Worm (Caenorhabditis elegans) whole organism, L2 larva: ENCODE measurements around the gene F42C5.3.

Source experiments
- C34F6.9 ChIP-seq: fragments of 150-350 bp; optimal IDR thresholded peaks from 2 replicates; lab custom pipeline; 2014; ENCODE audit warnings: missing biosample characterization, missing genetic modification characterization
- Y55F3AM.14 ChIP-seq: fragments of 200-800 bp; sonication (Bioruptor generic); optimal IDR thresholded peaks from 2 replicates; lab custom pipeline; 2018; ENCODE audit warnings: mild to moderate bottlenecking, missing genetic modification characterization, missing compliant biosample characterization
- alr-1 ChIP-seq: fragments of 150-350 bp; optimal IDR thresholded peaks from 2 replicates; lab custom pipeline; 2014; ENCODE audit warnings: missing biosample characterization, missing genetic modification characterization
- aly-2 ChIP-seq: fragments of 150-350 bp; optimal IDR thresholded peaks from 2 replicates; lab custom pipeline; 2014; ENCODE audit warnings: missing biosample characterization, missing genetic modification characterization
- blmp-1 ChIP-seq: sonication (generic microtip); optimal IDR thresholded peaks from 2 replicates; lab custom pipeline; 2017; ENCODE audit warnings: missing genetic modification characterization, mild to moderate bottlenecking, missing compliant biosample characterization, antibody characterized with exemption, moderate library complexity; ENCODE audit not compliant: insufficient read depth
- ceh-16 ChIP-seq: fragments of 150-350 bp; optimal IDR thresholded peaks from 2 replicates; lab custom pipeline; 2014; ENCODE audit warnings: missing biosample characterization, missing genetic modification characterization
- crh-2 ChIP-seq: sonication (generic microtip); optimal IDR thresholded peaks from 2 replicates; lab custom pipeline; 2017; ENCODE audit warnings: missing biosample characterization, missing genetic modification characterization
- elt-1 ChIP-seq: fragments of 150-350 bp; optimal IDR thresholded peaks from 2 replicates; lab custom pipeline; 2014; ENCODE audit warnings: missing biosample characterization, missing genetic modification characterization
- elt-3 ChIP-seq: sonication (generic microtip); optimal IDR thresholded peaks from 2 replicates; lab custom pipeline; 2017; ENCODE audit warnings: missing biosample characterization, missing genetic modification characterization
- fos-1 ChIP-seq: fragments of 150-350 bp; optimal IDR thresholded peaks from 2 replicates; lab custom pipeline; 2014; ENCODE audit warnings: missing biosample characterization, missing genetic modification characterization
- gmeb-1 ChIP-seq: fragments of 150-350 bp; optimal IDR thresholded peaks from 2 replicates; lab custom pipeline; 2014; ENCODE audit warnings: missing biosample characterization, missing genetic modification characterization
- lin-11 ChIP-seq: fragments of 150-350 bp; sonication (generic microtip); optimal IDR thresholded peaks from 2 replicates; lab custom pipeline; 2014; ENCODE audit warnings: missing biosample characterization, missing genetic modification characterization, inconsistent platforms, mixed read lengths
- lin-13 ChIP-seq: fragments of 150-350 bp; optimal IDR thresholded peaks from 2 replicates; lab custom pipeline; 2014; ENCODE audit warnings: missing biosample characterization, missing genetic modification reagents, missing genetic modification characterization
- lin-39 ChIP-seq: fragments of 150-350 bp; optimal IDR thresholded peaks from 2 replicates; lab custom pipeline; 2014; ENCODE audit warnings: missing biosample characterization, missing genetic modification reagents, missing genetic modification characterization
- lsy-2 ChIP-seq, 2 experiments: fragments of 150-350 bp in 1 of 2; sonication (generic microtip) in 1 of 2; optimal IDR thresholded peaks; 2 replicates each; lab custom pipeline; 2014 to 2017; ENCODE audit warnings: missing biosample characterization in 2 of 2, missing genetic modification characterization in 2 of 2
- mab-5 ChIP-seq: fragments of 150-350 bp; optimal IDR thresholded peaks from 2 replicates; lab custom pipeline; 2014; ENCODE audit warnings: missing biosample characterization, missing genetic modification characterization
- mdl-1 ChIP-seq, 2 experiments: fragments of 150-350 bp in 1 of 2; sonication (generic microtip) in 1 of 2; optimal IDR thresholded peaks; 2 replicates each; lab custom pipeline; 2017; ENCODE audit warnings: missing biosample characterization in 2 of 2, missing genetic modification characterization in 2 of 2
- nhr-129 ChIP-seq: fragments of 150-350 bp; optimal IDR thresholded peaks from 2 replicates; lab custom pipeline; 2014; ENCODE audit warnings: missing biosample characterization, missing genetic modification characterization
- nhr-23 ChIP-seq: fragments of 150-350 bp; optimal IDR thresholded peaks from 2 replicates; lab custom pipeline; 2014; ENCODE audit warnings: missing biosample characterization, missing genetic modification reagents, missing genetic modification characterization
- nhr-237 ChIP-seq: fragments of 150-350 bp; optimal IDR thresholded peaks from 2 replicates; lab custom pipeline; 2014; ENCODE audit warnings: missing biosample characterization, missing genetic modification characterization
- nhr-25 ChIP-seq: fragments of 150-350 bp; sonication (generic microtip); optimal IDR thresholded peaks from 3 replicates; lab custom pipeline; 2014; ENCODE audit warnings: missing biosample characterization, missing genetic modification characterization
- nhr-77 ChIP-seq: fragments of 150-350 bp; optimal IDR thresholded peaks from 2 replicates; lab custom pipeline; 2014; ENCODE audit warnings: missing biosample characterization, missing genetic modification characterization
- peb-1 ChIP-seq: fragments of 150-350 bp; optimal IDR thresholded peaks from 2 replicates; lab custom pipeline; 2014; ENCODE audit warnings: missing biosample characterization, missing genetic modification characterization
- skn-1 ChIP-seq: sonication (generic microtip); optimal IDR thresholded peaks from 2 replicates; lab custom pipeline; 2017; ENCODE audit warnings: missing biosample characterization, missing genetic modification characterization
- sma-3 ChIP-seq: sonication (generic microtip); optimal IDR thresholded peaks from 2 replicates; lab custom pipeline; 2016; ENCODE audit warnings: missing genetic modification reagents, missing genetic modification characterization, missing compliant biosample characterization
- sma-9 ChIP-seq, 2 experiments: fragments of 150-350 bp in 1 of 2; sonication (generic microtip) in 1 of 2; optimal IDR thresholded peaks; 2 replicates each; lab custom pipeline; 2014 to 2016; ENCODE audit warnings: missing genetic modification characterization in 2 of 2, mild to moderate bottlenecking in 1 of 2, missing biosample characterization in 1 of 2, missing compliant biosample characterization in 1 of 2, missing genetic modification reagents in 1 of 2, moderate library complexity in 1 of 2
- snpc-4 ChIP-seq: fragments of 150-350 bp; optimal IDR thresholded peaks from 2 replicates; lab custom pipeline; 2014; ENCODE audit warnings: missing biosample characterization, missing genetic modification characterization
- unc-39 ChIP-seq: fragments of 150-350 bp; optimal IDR thresholded peaks from 2 replicates; lab custom pipeline; 2014; ENCODE audit warnings: missing biosample characterization, missing genetic modification characterization
- unc-62 ChIP-seq: fragments of 150-350 bp; optimal IDR thresholded peaks from 2 replicates; lab custom pipeline; 2014; ENCODE audit warnings: missing biosample characterization, missing genetic modification reagents, missing genetic modification characterization
- ztf-1 ChIP-seq: fragments of 200-800 bp; sonication (Bioruptor generic); conservative IDR thresholded peaks from 2 replicates; pipeline ENCODE4 v1.3.6; 2022; ENCODE audit warnings: missing genetic modification characterization, missing compliant biosample characterization
- ztf-11 ChIP-seq: sonication (generic microtip); optimal IDR thresholded peaks from 2 replicates; lab custom pipeline; 2017; ENCODE audit warnings: missing biosample characterization, missing genetic modification characterization
- ztf-4 ChIP-seq: fragments of 150-350 bp; optimal IDR thresholded peaks from 2 replicates; lab custom pipeline; 2014; ENCODE audit warnings: missing biosample characterization, missing genetic modification characterization

The F42C5.3 gene

DNA sequence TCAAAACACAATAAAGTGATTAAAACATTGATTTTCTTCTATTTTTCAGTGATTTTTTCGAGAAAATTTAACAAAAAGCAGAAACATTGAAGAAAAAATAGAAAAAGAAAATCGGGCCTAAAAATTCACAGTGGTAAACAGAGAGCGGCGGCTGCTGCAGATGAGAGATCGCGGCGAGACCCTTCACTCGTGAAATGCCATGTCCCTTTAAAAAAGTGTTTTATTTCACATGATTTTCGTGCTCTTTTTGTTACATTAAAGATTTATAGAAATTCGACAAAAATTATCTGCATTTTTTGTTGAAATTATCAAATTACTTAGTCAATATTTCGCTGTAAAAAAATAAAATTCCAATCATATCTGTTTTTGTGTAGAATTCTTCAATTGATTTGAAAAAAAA is 26.6 kb upstream of the F42C5.3 start (continued):
- TF ChIP-seq nhr-77 (tag; lab: Kevin White, UChicago) (no peak), skn-1 (tag; lab: Kevin White, UChicago) (no peak), ztf-4 (tag; lab: Kevin White, UChicago) (no peak), mdl-1 (tag; optimal IDR thresholded peaks at IDR 0.05; lab: Kevin White, UChicago) (no peak), ztf-1 (GFP tag; lab: Robert Waterston, UW) (no peak), aly-2 (tag; lab: Kevin White, UChicago) (no peak), gmeb-1 (tag; lab: Kevin White, UChicago) (peak; percentile 64), C34F6.9 (peak; percentile 72), unc-62 (GFP tag; lab: Kevin White, UChicago) (no peak), unc-39 (tag; lab: Kevin White, UChicago) (no peak), alr-1 (tag; lab: Kevin White, UChicago) (no peak), elt-1 (tag; lab: Kevin White, UChicago) (no peak), sma-3 (GFP tag; lab: Kevin White, UChicago) (peak; percentile 12), crh-2 (peak; percentile 68), nhr-129 (tag; lab: Kevin White, UChicago) (peak; percentile 35), lin-39 (tag; lab: Kevin White, UChicago) (no peak), fos-1 (tag; lab: Kevin White, UChicago) (peak; percentile 37), ztf-11 (tag; lab: Kevin White, UChicago) (no peak), peb-1 (tag; lab: Kevin White, UChicago) (no peak), ceh-16 (no peak)

DNA sequence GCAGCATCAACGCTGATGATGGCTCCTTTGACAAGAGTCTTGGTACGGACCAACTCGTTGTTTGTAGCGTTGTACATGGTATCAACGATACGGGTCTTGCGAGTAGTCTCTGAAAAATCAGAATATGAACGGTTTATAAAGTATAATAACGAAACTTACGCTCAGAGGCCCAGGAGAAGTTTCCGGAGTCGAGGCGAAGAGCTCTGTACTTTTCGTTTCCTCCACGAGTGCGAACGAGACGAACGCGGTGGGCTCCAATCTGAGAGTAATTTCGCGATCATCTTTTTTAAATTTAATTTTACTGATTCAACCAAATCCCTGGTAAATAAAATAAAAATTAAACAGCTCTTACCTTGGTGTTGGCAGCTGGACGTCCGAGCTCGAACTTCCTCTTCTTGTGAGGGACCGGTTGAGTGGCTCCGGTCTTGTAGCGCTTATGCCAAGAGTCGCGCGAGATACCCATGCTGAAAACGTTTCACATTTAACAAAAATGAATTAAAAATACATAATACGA is 26.1 kb upstream of the F42C5.3 start, which contains the start of gene rps-8:
rps-8 (minus strand) TSS at position 464 of the 514 bp plus-strand sequence.
- TF ChIP-seq nhr-25 (tag; lab: Kevin White, UChicago): no peak
- TF ChIP-seq mdl-1 (tag; optimal IDR thresholded peaks at IDR 0.05; lab: Kevin White, UChicago): no peak

ce11 chrIV:7312620-7313194 is 25.3 kb upstream of the F42C5.3 start:
- TF ChIP-seq crh-2 (no peak), C34F6.9 (no peak), mdl-1 (tag; optimal IDR thresholded peaks at IDR 0.05; lab: Kevin White, UChicago) (no peak), skn-1 (tag; lab: Kevin White, UChicago) (no peak), nhr-23 (no peak), gmeb-1 (tag; lab: Kevin White, UChicago) (no peak), nhr-77 (tag; lab: Kevin White, UChicago) (no peak)

DNA sequence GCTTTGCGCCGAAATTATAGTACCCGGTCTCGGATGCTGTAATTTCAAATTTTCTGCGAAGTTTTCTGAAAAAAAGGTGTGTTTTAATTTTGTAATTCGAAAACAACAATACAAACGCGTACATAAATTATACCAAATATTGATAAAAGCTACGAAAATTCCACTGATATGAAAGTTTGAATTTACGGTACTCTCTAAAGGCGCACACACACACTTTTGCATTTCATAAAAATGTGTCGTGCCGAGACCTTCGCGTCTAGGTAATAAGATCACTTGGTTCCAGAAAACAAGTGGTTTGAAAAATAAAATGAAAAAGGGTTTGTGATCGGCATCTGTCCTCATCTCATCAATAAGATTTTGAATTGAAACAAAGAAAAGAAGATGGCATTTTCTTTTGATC is 23.5 kb upstream of the F42C5.3 start:
- TF ChIP-seq sma-3 (GFP tag; lab: Kevin White, UChicago): no peak
- TF ChIP-seq alr-1 (tag; lab: Kevin White, UChicago): no peak
- no peak for TF ChIP-seq nhr-25 (tag; lab: Kevin White, UChicago)
- no peak for TF ChIP-seq lsy-2 (tag; optimal IDR thresholded peaks at IDR 0.05; lab: Kevin White, UChicago)
- TF ChIP-seq unc-39 (tag; lab: Kevin White, UChicago): no peak
- TF ChIP-seq mab-5 (tag; lab: Kevin White, UChicago): no peak
- no peak for TF ChIP-seq ztf-4 (tag; lab: Kevin White, UChicago)
- no peak for TF ChIP-seq ztf-11 (tag; lab: Kevin White, UChicago)
- TF ChIP-seq blmp-1: no peak
- no peak for TF ChIP-seq sma-9 (GFP tag; optimal IDR thresholded peaks at IDR 0.05; lab: Kevin White, UChicago)
- no peak for TF ChIP-seq sma-9 (tag; optimal IDR thresholded peaks at IDR 0.05; lab: Kevin White, UChicago)
- TF ChIP-seq lin-11 (tag; lab: Kevin White, UChicago): no peak
- no peak for TF ChIP-seq mdl-1 (tag; optimal IDR thresholded peaks at IDR 0.05; lab: Kevin White, UChicago)
- TF ChIP-seq elt-1 (tag; lab: Kevin White, UChicago): no peak
- no peak for TF ChIP-seq snpc-4 (tag; lab: Kevin White, UChicago)
- no peak for TF ChIP-seq elt-3 (tag; lab: Kevin White, UChicago)
- TF ChIP-seq lin-13 (GFP tag; lab: Kevin White, UChicago): no peak
- no peak for TF ChIP-seq lin-39 (tag; lab: Kevin White, UChicago)
- TF ChIP-seq nhr-237 (tag; lab: Kevin White, UChicago): no peak

ce11 chrIV:7310410-7310809 is 23.0 kb upstream of the F42C5.3 start, which contains the start of gene grl-4:
Gene grl-4, minus strand, starts transcription at chrIV:7310760.
- peak; percentile 3 for TF ChIP-seq Y55F3AM.14
- no peak for TF ChIP-seq lsy-2 (tag; optimal IDR thresholded peaks at IDR 0.05; lab: Kevin White, UChicago)
